Worm (Caenorhabditis elegans): ENCODE measurements around the gene set-28.
"Not testable (repeated sequence)": the region's sequence is repeated elsewhere in the genome, so short reads cannot be mapped to it uniquely, and the experiment has no call there.

set-28 gene

ce11 chrX:215488-215887 lies at the start of gene set-28:
set-28 (minus strand) TSS chrX:215588.
- not testable (repeated sequence) for TF ChIP-seq zag-1, swsn-7, tbx-2 (tag; optimal IDR thresholded peaks at IDR 0.05)

DNA sequence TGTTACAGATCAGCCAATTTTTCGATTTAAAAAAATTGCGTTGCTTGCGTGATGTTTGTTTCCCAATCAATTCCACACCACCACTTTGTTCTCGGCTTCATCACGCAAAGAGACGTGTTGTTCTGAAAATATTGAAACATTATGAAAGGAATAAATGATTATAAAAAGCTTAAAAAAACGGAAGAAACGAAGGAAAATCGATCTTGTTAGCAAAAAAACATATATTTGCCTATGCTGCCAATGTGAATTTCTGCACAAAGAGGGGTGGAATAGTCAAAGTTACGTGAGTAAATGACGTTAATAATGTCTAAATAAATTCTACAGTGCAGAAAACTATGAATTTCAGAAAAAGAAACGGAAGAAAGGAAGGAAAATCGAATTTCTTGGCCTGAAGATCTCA lies 23.7 kb upstream of the set-28 start, which contains the start of gene AC8.10:
AC8.10 (minus strand) TSS at position 101 of the 400 bp plus-strand sequence.
- TF ChIP-seq lir-3 (tag; optimal IDR thresholded peaks at IDR 0.05; ENCODE audit: poor library complexity); fkh-10 (GFP tag; optimal IDR thresholded peaks at IDR 0.05); lin-14 (GFP tag; optimal IDR thresholded peaks at IDR 0.05): not testable (repeated sequence)

- TF ChIP-seq lir-3 (tag; optimal IDR thresholded peaks at IDR 0.05; ENCODE audit: poor library complexity); nhr-77 (tag; optimal IDR thresholded peaks at IDR 0.05); unc-30 (tag; optimal IDR thresholded peaks at IDR 0.05): not testable (repeated sequence)
These were observed 14.0 kb upstream of the set-28 start, which contains the start of gene AC8.3 for ce11 chrX:229374-229773. AC8.3 (minus strand) TSS chrX:229474.

ce11 chrX:211141-211540 lies 4.2 kb downstream of the set-28 start, which contains the start of gene Y73B3B.1:
Y73B3B.1 (minus strand) TSS chrX:211241.
- not testable (repeated sequence) for TF ChIP-seq fkh-8 (tag; optimal IDR thresholded peaks at IDR 0.05); nhr-19 (GFP tag; conservative IDR thresholded peaks at IDR 0.05); lsy-2 (tag; optimal IDR thresholded peaks at IDR 0.05)

- not testable (repeated sequence) for TF ChIP-seq ama-1 (optimal IDR thresholded peaks at IDR 0.05); rnt-1 (tag; optimal IDR thresholded peaks at IDR 0.05); efl-1 (optimal IDR thresholded peaks at IDR 0.05); efl-1 (GFP tag; optimal IDR thresholded peaks at IDR 0.05 in 1 of 2)
These were observed 5.7 kb downstream of the set-28 start, which contains the start of gene Y73B3B.3 for ce11 chrX:209695-210094. Y73B3B.3 (plus strand) TSS chrX:209995.

- TF ChIP-seq tlp-1 (tag; optimal IDR thresholded peaks at IDR 0.05) (no peak), egl-27 (tag; optimal IDR thresholded peaks at IDR 0.05) (no peak), lin-14 (GFP tag; optimal IDR thresholded peaks at IDR 0.05) (no peak), C34B4.2 (tag; optimal IDR thresholded peaks at IDR 0.05) (no peak), vab-15 (tag; optimal IDR thresholded peaks at IDR 0.05) (no peak), fkh-10 (GFP tag; optimal IDR thresholded peaks at IDR 0.05) (no peak), ceh-88 (GFP tag; IDR thresholded peaks at IDR 0.05) (no peak), pqm-1 (tag; optimal IDR thresholded peaks at IDR 0.05) (no peak), unc-62 (GFP tag; optimal IDR thresholded peaks at IDR 0.05) (no peak), ces-1 (GFP tag; optimal IDR thresholded peaks at IDR 0.05) (no peak), nhr-77 (tag; optimal IDR thresholded peaks at IDR 0.05) (no peak)
These were observed 19.0 kb downstream of the set-28 start for ce11 chrX:196403-196802.

DNA sequence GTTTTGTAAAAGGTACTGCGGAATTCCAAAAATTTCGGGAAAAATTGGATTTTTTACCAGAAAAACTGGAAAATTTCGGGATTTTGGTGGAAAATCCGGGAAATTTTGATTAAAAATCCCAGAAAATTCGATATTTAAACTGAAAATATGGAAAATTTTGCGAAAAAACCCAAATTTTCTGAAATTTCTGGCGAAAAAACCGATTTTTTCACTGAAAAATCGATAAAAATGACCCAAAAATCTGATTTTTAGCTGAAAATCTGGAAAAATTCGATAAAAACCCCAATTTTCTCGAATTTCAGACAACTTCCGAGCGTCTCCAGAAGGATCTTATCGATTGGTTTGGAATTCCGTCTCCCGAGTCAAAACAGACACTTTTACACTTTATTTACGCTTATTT lies 22.9 kb downstream of the set-28 start, which contains the start of gene T08D2.8:
T08D2.8 (plus strand) TSS at position 301 of the 400 bp plus-strand sequence.
- no peak for TF ChIP-seq elt-3 (tag; optimal IDR thresholded peaks at IDR 0.05)
- no peak for TF ChIP-seq tbx-2 (tag; optimal IDR thresholded peaks at IDR 0.05)
- TF ChIP-seq ceh-88 (GFP tag; IDR thresholded peaks at IDR 0.05): no peak
- TF ChIP-seq hlh-4 (tag; optimal IDR thresholded peaks at IDR 0.05): no peak
- TF ChIP-seq lsy-2 (tag; optimal IDR thresholded peaks at IDR 0.05): no peak
- no peak for TF ChIP-seq lin-35 (GFP tag; optimal IDR thresholded peaks at IDR 0.05)
- TF ChIP-seq egl-27 (tag; optimal IDR thresholded peaks at IDR 0.05): no peak
- TF ChIP-seq zip-4 (GFP tag; optimal IDR thresholded peaks at IDR 0.05): no peak
- no peak for TF ChIP-seq Y116A8C.19 (tag; optimal IDR thresholded peaks at IDR 0.05; ENCODE audit: borderline replicate concordance)
- no peak for TF ChIP-seq unc-62 (GFP tag; optimal IDR thresholded peaks at IDR 0.05)
- no peak for TF ChIP-seq unc-30 (tag; optimal IDR thresholded peaks at IDR 0.05)
- no peak for TF ChIP-seq tlp-1 (tag; optimal IDR thresholded peaks at IDR 0.05)
- no peak for TF ChIP-seq C16A3.4 (tag; optimal IDR thresholded peaks at IDR 0.05)
- TF ChIP-seq nhr-76 (tag; optimal IDR thresholded peaks at IDR 0.05): no peak
- no peak for TF ChIP-seq nhr-28 (tag; optimal IDR thresholded peaks at IDR 0.05)
- no peak for TF ChIP-seq aly-2 (tag; optimal IDR thresholded peaks at IDR 0.05)
- no peak for TF ChIP-seq sox-4 (tag; optimal IDR thresholded peaks at IDR 0.05)
- TF ChIP-seq unc-130 (tag; optimal IDR thresholded peaks at IDR 0.05): no peak
- TF ChIP-seq efl-1 (optimal IDR thresholded peaks at IDR 0.05): no peak
- no peak for TF ChIP-seq efl-1 (GFP tag; optimal IDR thresholded peaks at IDR 0.05 in 1 of 2)
- TF ChIP-seq alr-1 (tag; optimal IDR thresholded peaks at IDR 0.05; ENCODE audit: borderline replicate concordance): no peak
